Worm (Caenorhabditis elegans): ENCODE measurements around the gene acd-3.

Gene acd-3

ce11 chrX:14828766-14829165 lies 20.3 kb upstream of the acd-3 start:
- no peak for TF ChIP-seq dao-5 (tag; optimal IDR thresholded peaks at IDR 0.05)
- TF ChIP-seq him-1 (tag; optimal IDR thresholded peaks at IDR 0.05) = no peak
- TF ChIP-seq W03F9.2 (tag; optimal IDR thresholded peaks at IDR 0.05) = no peak

- TF ChIP-seq dao-5 (tag; optimal IDR thresholded peaks at IDR 0.05) (no peak), W03F9.2 (tag; optimal IDR thresholded peaks at IDR 0.05) (no peak), him-1 (tag; optimal IDR thresholded peaks at IDR 0.05) (no peak)
These were observed 17.5 kb upstream of the acd-3 start, which contains the start of gene dpf-2 for ce11 chrX:14831531-14831930. Gene dpf-2 (plus strand): TSS chrX:14831831.

- TF ChIP-seq him-1 (tag; optimal IDR thresholded peaks at IDR 0.05) (no peak), dao-5 (tag; optimal IDR thresholded peaks at IDR 0.05) (no peak), W03F9.2 (tag; optimal IDR thresholded peaks at IDR 0.05) (no peak)
These were observed 10.7 kb upstream of the acd-3 start for ce11 chrX:14838339-14838738.

- TF ChIP-seq W03F9.2 (tag; optimal IDR thresholded peaks at IDR 0.05) (peak; percentile 78), dao-5 (tag; optimal IDR thresholded peaks at IDR 0.05) (no peak), him-1 (tag; optimal IDR thresholded peaks at IDR 0.05) (peak; percentile 85)
These were observed 8.0 kb upstream of the acd-3 start for ce11 chrX:14841030-14841429.

- TF ChIP-seq him-1 (tag; optimal IDR thresholded peaks at IDR 0.05) = no peak
- TF ChIP-seq W03F9.2 (tag; optimal IDR thresholded peaks at IDR 0.05) = no peak
- TF ChIP-seq dao-5 (tag; optimal IDR thresholded peaks at IDR 0.05) = no peak
These were observed 6.2 kb upstream of the acd-3 start for ce11 chrX:14842846-14843369.

ce11 chrX:14844481-14844880 lies 4.6 kb upstream of the acd-3 start:
- no peak for TF ChIP-seq dao-5 (tag; optimal IDR thresholded peaks at IDR 0.05)
- TF ChIP-seq W03F9.2 (tag; optimal IDR thresholded peaks at IDR 0.05) = no peak
- TF ChIP-seq him-1 (tag; optimal IDR thresholded peaks at IDR 0.05) = no peak

ce11 chrX:14845637-14846036 lies 3.4 kb upstream of the acd-3 start, which contains the start of gene egrh-1:
Gene egrh-1 (plus strand): TSS chrX:14845937.
- TF ChIP-seq him-1 (tag; optimal IDR thresholded peaks at IDR 0.05) = no peak
- no peak for TF ChIP-seq W03F9.2 (tag; optimal IDR thresholded peaks at IDR 0.05)
- no peak for TF ChIP-seq dao-5 (tag; optimal IDR thresholded peaks at IDR 0.05)

ce11 chrX:14851904-14852303 lies 2.8 kb downstream of the acd-3 start:
- TF ChIP-seq W03F9.2 (tag; optimal IDR thresholded peaks at IDR 0.05) (no peak), dao-5 (tag; optimal IDR thresholded peaks at IDR 0.05) (no peak), him-1 (tag; optimal IDR thresholded peaks at IDR 0.05) (no peak)

- TF ChIP-seq W03F9.2 (tag; optimal IDR thresholded peaks at IDR 0.05) = no peak
- TF ChIP-seq him-1 (tag; optimal IDR thresholded peaks at IDR 0.05) = peak; percentile 63
- no peak for TF ChIP-seq dao-5 (tag; optimal IDR thresholded peaks at IDR 0.05)
These were observed 4.7 kb downstream of the acd-3 start, which contains the start of the genes C27C12.1 and C27C12.4 for ce11 chrX:14853712-14854217. Gene C27C12.1 (minus strand): TSS chrX:14853762. Gene C27C12.4 (plus strand): TSS chrX:14854086.

ce11 chrX:14861752-14862151 lies 12.7 kb downstream of the acd-3 start, which contains the start of gene dmd-4:
Gene dmd-4 (minus strand): TSS chrX:14861852.
- TF ChIP-seq W03F9.2 (tag; optimal IDR thresholded peaks at IDR 0.05) (no peak), him-1 (tag; optimal IDR thresholded peaks at IDR 0.05) (no peak), dao-5 (tag; optimal IDR thresholded peaks at IDR 0.05) (no peak)

ce11 chrX:14865744-14866143 lies 16.7 kb downstream of the acd-3 start, which contains the start of gene C27C12.3:
Gene C27C12.3 (minus strand): TSS chrX:14865844.
- no peak for TF ChIP-seq W03F9.2 (tag; optimal IDR thresholded peaks at IDR 0.05)
- TF ChIP-seq dao-5 (tag; optimal IDR thresholded peaks at IDR 0.05) = no peak
- no peak for TF ChIP-seq him-1 (tag; optimal IDR thresholded peaks at IDR 0.05)

- TF ChIP-seq W03F9.2 (tag; optimal IDR thresholded peaks at IDR 0.05) (no peak), him-1 (tag; optimal IDR thresholded peaks at IDR 0.05) (no peak)
These were observed 19.1 kb downstream of the acd-3 start, which contains the start of gene F31F6.1 for ce11 chrX:14868200-14868599. Gene F31F6.1 (minus strand): TSS chrX:14868300.

- TF ChIP-seq him-1 (tag; optimal IDR thresholded peaks at IDR 0.05) (no peak), dao-5 (tag; optimal IDR thresholded peaks at IDR 0.05) (no peak), W03F9.2 (tag; optimal IDR thresholded peaks at IDR 0.05) (no peak)
These were observed 22.7 kb downstream of the acd-3 start, which contains the start of gene F31F6.2 for ce11 chrX:14871780-14872179. Gene F31F6.2 (minus strand): TSS chrX:14871880.

- TF ChIP-seq him-1 (tag; optimal IDR thresholded peaks at IDR 0.05) = no peak
- no peak for TF ChIP-seq dao-5 (tag; optimal IDR thresholded peaks at IDR 0.05)
- no peak for TF ChIP-seq W03F9.2 (tag; optimal IDR thresholded peaks at IDR 0.05)
These were observed 23.9 kb downstream of the acd-3 start, which contains the start of gene F31F6.3 for ce11 chrX:14872817-14873469. Gene F31F6.3 (minus strand): TSS chrX:14872867.
